Worm (Caenorhabditis elegans): ENCODE data around the gene epic-1.

The epic-1 gene

DNA sequence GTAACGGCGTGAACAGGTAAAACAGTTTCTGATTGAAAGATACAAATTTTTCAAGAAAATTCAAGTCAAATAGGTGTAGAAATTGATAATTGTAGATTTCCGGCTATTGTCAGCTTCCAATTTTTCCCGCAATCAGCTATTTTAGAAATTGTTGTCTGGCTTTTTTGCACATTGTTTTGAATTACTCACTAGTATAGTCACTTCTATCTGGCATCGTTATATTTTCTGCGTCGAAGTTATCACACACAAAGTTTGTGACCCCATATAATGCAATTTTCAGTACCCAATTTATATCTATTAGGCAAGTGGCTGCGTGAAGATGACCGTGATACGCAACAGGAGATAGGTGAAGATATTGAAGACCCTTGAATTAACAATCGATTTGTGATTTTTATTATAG is 36.5 kb downstream of the epic-1 start:
- TF ChIP-seq R02D3.7 (tag; optimal IDR thresholded peaks at IDR 0.05) (no peak), skn-1 (tag; optimal IDR thresholded peaks at IDR 0.05) (no peak), elt-1 (tag; optimal IDR thresholded peaks at IDR 0.05) (no peak), ceh-82 (tag; optimal IDR thresholded peaks at IDR 0.05) (no peak), ZK546.5 (tag; optimal IDR thresholded peaks at IDR 0.05) (no peak), lin-39 (tag; optimal IDR thresholded peaks at IDR 0.05) (no peak), nhr-25 (tag; optimal IDR thresholded peaks at IDR 0.05) (no peak), lsy-2 (tag; optimal IDR thresholded peaks at IDR 0.05) (no peak)

DNA sequence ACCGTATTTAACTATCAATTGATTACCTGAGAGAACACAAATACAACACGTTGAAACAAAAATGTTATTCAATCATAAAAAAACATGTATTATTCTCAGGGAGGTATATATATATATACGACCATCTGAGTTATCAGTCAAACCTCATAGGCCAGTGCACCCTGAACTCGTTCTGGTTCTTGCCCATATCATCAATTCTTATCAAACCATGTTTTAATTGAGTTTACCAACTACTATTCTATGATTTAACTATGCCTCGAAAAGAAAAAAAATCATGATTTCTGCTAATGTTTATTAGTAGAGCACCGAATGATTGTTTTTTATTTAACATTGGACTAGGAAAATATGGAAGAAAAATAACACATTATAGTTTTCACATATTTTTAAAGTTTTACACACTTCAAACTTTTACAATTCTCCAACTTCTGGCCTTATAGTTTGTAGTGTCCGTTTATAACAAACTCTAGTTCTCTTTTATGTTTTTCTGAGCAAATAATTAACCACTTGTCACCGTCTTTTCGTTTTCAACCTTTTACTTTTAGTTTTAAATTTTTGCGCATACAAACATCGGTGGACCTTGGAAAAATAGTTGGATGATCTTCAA is 39.4 kb downstream of the epic-1 start:
- TF ChIP-seq lin-39 (tag; optimal IDR thresholded peaks at IDR 0.05) (no peak), sma-3 (GFP tag; optimal IDR thresholded peaks at IDR 0.05) (no peak), mab-5 (tag; optimal IDR thresholded peaks at IDR 0.05) (no peak), sem-4 (tag; optimal IDR thresholded peaks at IDR 0.05) (no peak), fos-1 (tag; optimal IDR thresholded peaks at IDR 0.05) (peak; percentile 53), nhr-6 (tag; optimal IDR thresholded peaks at IDR 0.05) (no peak), nhr-25 (tag; optimal IDR thresholded peaks at IDR 0.05) (no peak)

ce11 chrIV:17431287-17431686 is 40.4 kb downstream of the epic-1 start, which contains the start of gene lact-6:
Gene lact-6, minus strand, starts transcription at chrIV:17431387.
- TF ChIP-seq nhr-23 (tag; optimal IDR thresholded peaks at IDR 0.05) (no peak), crh-2 (tag; optimal IDR thresholded peaks at IDR 0.05) (no peak), unc-62 (GFP tag; optimal IDR thresholded peaks at IDR 0.05) (no peak), lsy-2 (tag; optimal IDR thresholded peaks at IDR 0.05) (no peak), lin-39 (tag; optimal IDR thresholded peaks at IDR 0.05) (no peak), ama-1 (optimal IDR thresholded peaks at IDR 0.05) (no peak), nhr-237 (tag; optimal IDR thresholded peaks at IDR 0.05) (no peak), nhr-77 (tag; optimal IDR thresholded peaks at IDR 0.05) (no peak), fos-1 (tag; optimal IDR thresholded peaks at IDR 0.05) (no peak), ceh-82 (tag; optimal IDR thresholded peaks at IDR 0.05) (no peak), ztf-11 (tag; optimal IDR thresholded peaks at IDR 0.05) (no peak), nhr-6 (tag; optimal IDR thresholded peaks at IDR 0.05) (no peak), gmeb-1 (tag; optimal IDR thresholded peaks at IDR 0.05) (no peak), lin-13 (GFP tag; optimal IDR thresholded peaks at IDR 0.05) (no peak), mab-5 (tag; optimal IDR thresholded peaks at IDR 0.05) (no peak), nhr-25 (tag; optimal IDR thresholded peaks at IDR 0.05) (no peak), sem-4 (tag; optimal IDR thresholded peaks at IDR 0.05) (no peak), F13H6.1 (tag; optimal IDR thresholded peaks at IDR 0.05) (no peak), mbf-1 (tag; optimal IDR thresholded peaks at IDR 0.05) (no peak)

DNA sequence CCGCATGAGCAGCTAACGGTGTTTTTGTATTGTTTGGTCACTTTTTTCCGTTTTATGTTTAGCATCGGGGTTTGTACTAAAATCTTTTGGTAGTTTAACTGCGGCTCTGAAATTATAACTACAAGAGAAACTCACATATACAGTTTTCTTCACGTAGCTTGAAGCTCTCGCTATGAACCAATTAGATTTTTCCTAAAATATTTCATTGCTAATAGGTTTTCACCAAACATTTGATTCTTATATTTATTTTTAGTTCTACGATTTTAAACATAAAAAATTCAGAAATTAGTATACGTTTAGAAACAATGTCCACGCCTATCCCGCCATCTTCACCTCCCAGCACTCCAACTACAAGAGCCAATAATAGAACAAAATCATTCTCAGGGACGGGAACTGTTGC is 44.3 kb downstream of the epic-1 start, which contains the start of gene C06A12.3:
Gene C06A12.3 (plus strand): TSS at position 301 of the 400 bp plus-strand sequence.
- TF ChIP-seq sem-4 (tag; optimal IDR thresholded peaks at IDR 0.05) (no peak), zag-1 (tag; optimal IDR thresholded peaks at IDR 0.05) (no peak), nhr-23 (tag; optimal IDR thresholded peaks at IDR 0.05) (no peak), fos-1 (tag; optimal IDR thresholded peaks at IDR 0.05) (no peak), alr-1 (tag; optimal IDR thresholded peaks at IDR 0.05) (no peak), ama-1 (optimal IDR thresholded peaks at IDR 0.05) (no peak)

DNA sequence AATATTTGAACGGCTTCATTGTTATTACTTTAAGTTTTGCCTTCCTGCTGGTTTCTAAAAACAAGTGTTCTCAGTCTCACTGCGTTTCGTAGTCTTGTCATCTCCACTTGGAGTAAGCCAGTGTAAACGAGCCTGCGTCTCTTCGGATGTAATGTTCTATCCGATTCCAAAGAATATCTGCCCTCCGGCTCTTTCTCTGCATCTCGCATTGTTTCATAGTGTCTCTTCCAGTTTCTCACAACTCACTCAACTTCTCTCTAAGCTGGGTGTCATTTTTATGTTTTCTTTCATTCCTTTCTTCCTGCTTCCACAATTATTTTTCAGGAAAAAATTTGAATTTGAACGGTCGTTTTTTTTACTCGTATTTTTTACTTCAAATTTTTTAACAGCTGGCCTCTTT is 44.8 kb downstream of the epic-1 start:
- TF ChIP-seq sma-9 (GFP tag; optimal IDR thresholded peaks at IDR 0.05), result peak; percentile 33
- TF ChIP-seq sma-9 (tag; optimal IDR thresholded peaks at IDR 0.05), result no peak
- peak; percentile 5 for TF ChIP-seq F13H6.1 (tag; optimal IDR thresholded peaks at IDR 0.05)
- no peak for TF ChIP-seq blmp-1 (tag; optimal IDR thresholded peaks at IDR 0.05; ENCODE audit: insufficient read depth)
- TF ChIP-seq unc-55 (GFP tag; optimal IDR thresholded peaks at IDR 0.05), result peak; percentile 64
- TF ChIP-seq nhr-12 (tag; optimal IDR thresholded peaks at IDR 0.05), result no peak
- peak; percentile 32 for TF ChIP-seq C34F6.9 (tag; optimal IDR thresholded peaks at IDR 0.05)

All from whole organism, L2 larva.